Fruit fly (Drosophila melanogaster): ENCODE results near the gene CG44194.
A peak's percentile ranks its signal among the peaks of the same experiment; 100 is the strongest.

The CG44194 gene

DNA sequence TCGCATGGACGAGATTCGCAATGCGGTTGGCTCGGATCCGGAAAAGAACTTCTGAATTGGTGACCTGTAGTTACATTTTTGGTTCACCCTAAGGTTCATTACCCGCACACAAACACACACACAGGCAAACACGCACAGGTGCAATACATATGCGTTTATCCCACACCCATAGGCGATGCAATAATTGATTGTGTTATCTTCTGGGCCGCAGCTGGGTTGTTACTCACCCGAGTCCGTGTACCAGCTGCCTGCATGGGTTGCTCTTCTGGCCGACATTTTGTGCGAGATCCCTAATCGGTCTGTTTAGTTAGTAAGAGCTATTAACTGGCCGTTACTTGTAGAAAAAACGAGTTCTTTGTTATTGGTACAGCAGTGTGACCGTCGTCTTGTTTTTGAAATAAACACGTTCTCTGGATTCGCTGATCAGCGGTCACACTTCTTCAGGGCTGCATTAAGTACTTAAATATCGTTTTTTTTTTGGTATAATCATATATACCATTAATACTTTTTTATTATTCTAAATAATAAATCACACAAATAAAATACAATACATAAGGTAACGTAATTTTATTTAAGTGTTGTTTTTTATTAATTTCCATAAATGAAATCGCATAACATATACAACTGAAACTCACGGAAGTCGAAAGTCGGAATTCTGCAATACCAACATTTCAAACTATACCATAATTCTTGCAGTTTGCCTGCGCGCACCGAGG is 13.5 kb upstream of the CG44194 start, which contains the start of gene CG8031:
Gene CG8031, minus strand, starts transcription at position 406 of the 716 bp plus-strand sequence.
- TF ChIP-seq CG15336 (GFP tag; IDR thresholded peaks at IDR 0.05) (0 out of 2 replicates have a peak, but pooled peaks have one; percentile 17), Hr39 (GFP tag; optimal IDR thresholded peaks at IDR 0.05) (no peak), Gug (GFP tag; IDR thresholded peaks at IDR 0.05) (no peak), Eip78C (GFP tag) (peak; percentile 31), vri (GFP tag; optimal IDR thresholded peaks at IDR 0.05) (peak; percentile 73), CG6163 (GFP tag; IDR thresholded peaks at IDR 0.05) (peak; percentile 50; the same call in 1 of the 3 replicates), CG8319 (GFP tag; optimal IDR thresholded peaks at IDR 0.05) (peak; percentile 21), Eip93F (GFP tag; optimal IDR thresholded peaks at IDR 0.05) (no peak), CG8119 (GFP tag; IDR thresholded peaks at IDR 0.05) (0 out of 3 replicates have a peak, but pooled peaks have one; percentile 28), dsx (GFP tag; optimal IDR thresholded peaks at IDR 0.05; ENCODE audit: poor library complexity, severe bottlenecking) (no peak), CG10631 (GFP tag; optimal IDR thresholded peaks at IDR 0.05) (no peak), Sox14 (GFP tag; optimal IDR thresholded peaks at IDR 0.05) (peak; percentile 87), CG6854 (GFP tag; optimal IDR thresholded peaks at IDR 0.05) (peak; percentile 2)

DNA sequence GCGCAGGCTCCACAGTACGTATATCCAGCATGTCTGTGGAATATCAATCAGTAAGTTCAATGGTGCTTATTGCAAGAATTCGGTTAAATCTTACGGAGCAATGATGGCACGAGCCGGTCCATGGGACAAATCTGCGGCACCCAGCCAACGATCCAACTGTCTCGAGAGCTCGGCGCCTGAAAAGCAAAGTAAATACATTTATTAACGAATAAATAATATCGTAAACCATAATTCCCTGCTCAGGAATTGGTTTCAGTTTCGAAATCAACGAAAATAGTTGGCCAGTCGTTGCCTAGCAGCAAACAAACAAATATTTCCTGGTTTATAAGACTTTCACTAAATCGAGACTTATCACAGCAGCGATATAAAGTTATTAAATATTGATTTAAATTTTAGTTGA is 12.1 kb upstream of the CG44194 start, which contains the start of gene CG11656:
Gene CG11656, plus strand, starts transcription at position 301 of the 400 bp plus-strand sequence.
- TF ChIP-seq Sox102F (GFP tag; optimal IDR thresholded peaks at IDR 0.05), result no peak
- no peak for TF ChIP-seq Sox15 (GFP tag; optimal IDR thresholded peaks at IDR 0.05)
- no peak for TF ChIP-seq Eip93F (GFP tag; optimal IDR thresholded peaks at IDR 0.05)
- TF ChIP-seq CG3919 (GFP tag; optimal IDR thresholded peaks at IDR 0.05), result no peak
- no peak for TF ChIP-seq CG34406 (GFP tag; optimal IDR thresholded peaks at IDR 0.05)
- TF ChIP-seq fkh (GFP tag; optimal IDR thresholded peaks at IDR 0.05), result no peak
- TF ChIP-seq Hr38 (GFP tag; optimal IDR thresholded peaks at IDR 0.05), result no peak
- no peak for TF ChIP-seq fd85E (GFP tag; optimal IDR thresholded peaks at IDR 0.05)
- TF ChIP-seq fd59A (GFP tag; optimal IDR thresholded peaks at IDR 0.05), result no peak
- no peak for TF ChIP-seq CG15336 (GFP tag; IDR thresholded peaks at IDR 0.05)
- TF ChIP-seq CG16779 (tag; optimal IDR thresholded peaks at IDR 0.05), result no peak
- no peak for TF ChIP-seq CG4318 (GFP tag; optimal IDR thresholded peaks at IDR 0.05)
- no peak for TF ChIP-seq dac (GFP tag; optimal IDR thresholded peaks at IDR 0.05)
- TF ChIP-seq CG6276 (GFP tag; optimal IDR thresholded peaks at IDR 0.05), result no peak
- no peak for TF ChIP-seq CG8632 (GFP tag; optimal IDR thresholded peaks at IDR 0.05)
- TF ChIP-seq acj6 (GFP tag; optimal IDR thresholded peaks at IDR 0.05), result no peak
- TF ChIP-seq CG31627 (GFP tag; optimal IDR thresholded peaks at IDR 0.05), result no peak
- TF ChIP-seq CG1621 (tag; optimal IDR thresholded peaks at IDR 0.05), result no peak

DNA sequence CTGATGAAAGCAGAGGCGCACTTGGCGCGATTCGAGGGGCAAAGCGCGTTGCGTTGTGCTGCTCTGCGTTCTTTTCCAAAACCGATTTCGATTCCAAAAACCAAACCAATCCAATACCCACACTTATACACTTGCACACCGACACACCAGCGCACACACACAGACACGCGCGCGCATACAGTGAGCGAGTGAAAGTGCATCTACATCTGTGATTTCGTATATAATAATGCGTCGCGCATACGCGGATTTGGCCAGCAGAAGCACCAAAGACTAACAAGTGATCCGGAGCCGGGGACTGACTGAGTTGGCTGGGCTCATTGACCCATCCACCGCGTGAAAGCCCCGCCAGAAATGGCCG is 687 bp upstream of the CG44194 start:
- TF ChIP-seq CG6854 (GFP tag; optimal IDR thresholded peaks at IDR 0.05) (peak; percentile 42), Sox14 (GFP tag; optimal IDR thresholded peaks at IDR 0.05) (no peak), topi (GFP tag; optimal IDR thresholded peaks at IDR 0.05) (no peak)

DNA sequence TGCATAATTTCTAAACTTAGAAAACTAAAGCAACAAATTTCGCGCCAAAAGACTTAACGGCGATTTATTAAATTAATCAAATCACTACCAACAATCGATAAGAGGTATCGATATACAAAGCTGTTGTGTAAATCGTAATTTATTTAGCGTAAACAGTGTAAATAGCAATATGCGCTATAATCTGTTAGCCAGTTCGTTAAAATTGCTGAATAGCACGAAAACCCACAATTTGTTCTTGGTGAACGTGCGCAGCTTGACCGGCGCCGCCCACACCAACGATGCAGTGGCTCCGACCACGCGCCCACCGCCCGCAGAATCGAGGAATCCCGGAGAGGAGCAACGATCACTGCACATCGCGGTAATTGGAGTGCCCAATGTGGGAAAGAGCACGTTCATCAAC is 2.0 kb downstream of the CG44194 start, which contains the start of gene CG7488:
Gene CG7488, plus strand, starts transcription at position 99 of the 400 bp plus-strand sequence.
- TF ChIP-seq CG11902 (GFP tag; optimal IDR thresholded peaks at IDR 0.05) (no peak), Gug (GFP tag; IDR thresholded peaks at IDR 0.05) (no peak), CG10631 (GFP tag; optimal IDR thresholded peaks at IDR 0.05) (no peak)

DNA sequence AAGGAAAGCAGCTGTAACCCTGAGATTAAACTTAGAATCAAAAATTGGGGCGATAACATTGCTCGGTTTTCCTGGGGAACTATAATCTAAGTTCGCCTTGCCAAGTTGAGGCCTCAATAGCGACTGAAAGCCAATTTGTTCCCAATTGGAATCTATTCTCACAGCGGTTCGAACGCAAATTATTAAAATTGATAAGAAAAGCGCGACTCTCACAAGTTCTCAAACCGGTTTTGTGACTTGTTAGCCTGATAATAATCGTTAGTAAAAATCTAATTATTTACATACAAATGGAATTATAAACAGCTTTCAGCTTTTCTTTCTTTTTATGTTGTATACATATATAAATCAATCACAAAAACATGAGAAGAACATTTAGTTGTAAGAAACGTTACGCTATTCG is 2.5 kb downstream of the CG44194 start, which contains the start of gene yellow-f2:
Gene yellow-f2, minus strand, starts transcription at position 101 of the 400 bp plus-strand sequence.
- TF ChIP-seq acj6 (GFP tag; optimal IDR thresholded peaks at IDR 0.05), result no peak
- TF ChIP-seq Eip75B (GFP tag; optimal IDR thresholded peaks at IDR 0.05), result no peak
- no peak for TF ChIP-seq dac (GFP tag; optimal IDR thresholded peaks at IDR 0.05)
- no peak for TF ChIP-seq fd59A (GFP tag; optimal IDR thresholded peaks at IDR 0.05)
- no peak for TF ChIP-seq salr (GFP tag; optimal IDR thresholded peaks at IDR 0.05)
- no peak for TF ChIP-seq CG3032 (tag; optimal IDR thresholded peaks at IDR 0.05)
- TF ChIP-seq spab (GFP tag; optimal IDR thresholded peaks at IDR 0.05), result no peak
- TF ChIP-seq lz (GFP tag; optimal IDR thresholded peaks at IDR 0.05), result no peak
- TF ChIP-seq ss (GFP tag; optimal IDR thresholded peaks at IDR 0.05), result no peak
- no peak for TF ChIP-seq Sox15 (GFP tag; optimal IDR thresholded peaks at IDR 0.05)
- TF ChIP-seq Sox14 (GFP tag; optimal IDR thresholded peaks at IDR 0.05), result no peak
- TF ChIP-seq CG6163 (GFP tag; IDR thresholded peaks at IDR 0.05), result no peak

Data from whole organism, prepupa.